Fruit fly (Drosophila melanogaster) S2 (cell line): ENCODE measurements around the gene Jarid2.

Experiments
- CG8478 ChIP-seq: fragments of >200 bp; optimal IDR thresholded peaks from 2 replicates; lab custom pipeline; 2018
- CTCF ChIP-seq, 2 experiments: fragments of >200 bp; optimal IDR thresholded peaks; 2 replicates each; lab custom pipeline; 2018

- TF ChIP-seq CG8478 (lab: Kevin White, UChicago) (no peak), CTCF (optimal IDR thresholded peaks at IDR 0.05; lab: Kevin White, UChicago) (no peak)
Observed at dm6 chr3L:9465652-9466244, 11.1 kb upstream of the Jarid2 start.
